Worm (Caenorhabditis elegans) whole organism, midembryonic: Measurements from ENCODE around the gene F32E10.8.

Experiments used
- flt-1 ChIP-seq: fragments of 200-800 bp; sonication (Bioruptor generic); IDR thresholded peaks from 2 replicates; pipeline ENCODE4 v1.3.6; 2022; ENCODE audit warnings: missing genetic modification characterization, missing compliant biosample characterization
- med-1 ChIP-seq: sonication (generic microtip); optimal IDR thresholded peaks from 2 replicates; lab custom pipeline; 2017; ENCODE audit warnings: missing genetic modification characterization, mild to moderate bottlenecking, missing compliant biosample characterization, antibody characterized with exemption, missing genetic modification reagents; ENCODE audit not compliant: insufficient read depth
- ztf-29 ChIP-seq: fragments of 200-800 bp; sonication (Bioruptor generic); IDR thresholded peaks from 2 replicates; pipeline ENCODE4 v1.3.6; 2022; ENCODE audit warnings: missing genetic modification reagents, missing genetic modification characterization, missing compliant biosample characterization

DNA sequence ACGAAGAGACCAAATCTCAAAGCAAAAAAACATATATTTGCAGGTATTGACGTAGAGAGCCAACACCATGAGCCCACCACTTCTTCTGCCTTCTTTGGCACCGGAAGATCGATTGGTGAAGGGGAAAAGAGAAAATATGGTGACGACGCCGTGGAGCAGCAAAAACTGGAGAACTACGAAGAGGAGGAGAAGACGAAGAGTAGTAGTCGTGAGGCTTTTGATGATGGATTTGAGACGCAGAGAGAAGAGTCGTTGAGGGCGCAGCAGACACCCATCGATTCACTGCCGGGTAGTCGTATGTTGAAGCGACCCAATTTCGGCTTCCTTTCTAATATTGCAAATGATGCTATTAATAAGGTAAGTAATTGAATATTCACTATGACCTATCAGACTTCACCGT is 44.0 kb downstream of the F32E10.8 start:
- TF ChIP-seq ztf-29 (GFP tag; lab: Robert Waterston, UW) (no peak), flt-1 (GFP tag; lab: Robert Waterston, UW) (no peak), med-1 (GFP tag; lab: Kevin White, UChicago) (no peak)
